Fruit fly (Drosophila melanogaster) whole organism, embryonic: ENCODE results near the gene Naam.

Experiments
- ATbp ChIP-seq: fragments of 200-800 bp; sonication (Bioruptor generic); optimal IDR thresholded peaks from 2 replicates; lab custom pipeline; 2017; ENCODE audit warnings: missing biosample characterization, mild to moderate bottlenecking, missing genetic modification characterization, missing genetic modification reagents
- Atf3 ChIP-seq: fragments of 200-800 bp; sonication (Bioruptor generic); optimal IDR thresholded peaks from 3 replicates; lab custom pipeline; 2016; ENCODE audit warnings: missing biosample characterization, missing genetic modification characterization
- C15 ChIP-seq: fragments of 200-800 bp; sonication (Bioruptor generic); IDR thresholded peaks from 3 replicates; pipeline ENCODE4 v1.3.6; 2022; ENCODE audit warnings: missing biosample characterization, missing genetic modification characterization
- CG11247 ChIP-seq: fragments of 200-800 bp; sonication (Bioruptor generic); IDR thresholded peaks from 2 replicates; pipeline ENCODE4 v1.3.6; 2022; ENCODE audit warnings: missing biosample characterization, missing genetic modification characterization
- CG12219 ChIP-seq: fragments of 200-800 bp; sonication (Bioruptor generic); optimal IDR thresholded peaks from 3 replicates; lab custom pipeline; 2018; ENCODE audit warnings: missing biosample characterization, mild to moderate bottlenecking, missing genetic modification characterization
- CG1233 ChIP-seq: fragments of 200-800 bp; sonication (Bioruptor generic); optimal IDR thresholded peaks from 4 replicates; lab custom pipeline; 2018; ENCODE audit warnings: missing biosample characterization, mild to moderate bottlenecking, missing genetic modification characterization
- CG12391 ChIP-seq: fragments of 200-800 bp; sonication (Bioruptor generic); optimal IDR thresholded peaks from 3 replicates; lab custom pipeline; 2018; ENCODE audit warnings: missing biosample characterization, mild to moderate bottlenecking, missing genetic modification characterization, moderate library complexity
- CG13287 ChIP-seq: fragments of 200-800 bp; sonication (Bioruptor generic); IDR thresholded peaks from 2 replicates; pipeline ENCODE4 v1.3.6; 2022; ENCODE audit warnings: missing biosample characterization, missing genetic modification characterization; ENCODE audit not compliant: partially characterized antibody
- CG14965 ChIP-seq: fragments of 200-800 bp; sonication (Bioruptor generic); optimal IDR thresholded peaks from 2 replicates; lab custom pipeline; 2016; ENCODE audit warnings: missing biosample characterization, missing genetic modification characterization, borderline replicate concordance
- CG1832 ChIP-seq: fragments of 200-800 bp; sonication (Bioruptor generic); optimal IDR thresholded peaks from 2 replicates; lab custom pipeline; 2017; ENCODE audit warnings: missing biosample characterization, mild to moderate bottlenecking, missing genetic modification characterization, inconsistent platforms
- CG3065 ChIP-seq: fragments of 200-800 bp; sonication (Bioruptor generic); optimal IDR thresholded peaks from 2 replicates; lab custom pipeline; 2016; ENCODE audit warnings: missing biosample characterization, missing genetic modification characterization
- CG4328 ChIP-seq: fragments of 200-800 bp; sonication (Bioruptor generic); optimal IDR thresholded peaks from 3 replicates; lab custom pipeline; 2017; ENCODE audit warnings: missing biosample characterization, missing genetic modification reagents, missing genetic modification characterization
- CG4404 ChIP-seq: fragments of 200-800 bp; sonication (Bioruptor generic); IDR thresholded peaks from 2 replicates; pipeline ENCODE4 v1.3.6; 2022; ENCODE audit warnings: missing biosample characterization, missing genetic modification characterization
- CG4707 ChIP-seq: fragments of 200-800 bp; sonication (Bioruptor generic); optimal IDR thresholded peaks from 2 replicates; lab custom pipeline; 2018; ENCODE audit warnings: missing biosample characterization, mild to moderate bottlenecking, missing genetic modification characterization, moderate library complexity
- CG7556 ChIP-seq: fragments of 200-800 bp; sonication (Bioruptor generic); optimal IDR thresholded peaks from 2 replicates; lab custom pipeline; 2017; ENCODE audit warnings: missing biosample characterization, mild to moderate bottlenecking, missing genetic modification characterization
- CG8388 ChIP-seq: fragments of 200-800 bp; sonication (Bioruptor generic); optimal IDR thresholded peaks from 2 replicates; lab custom pipeline; 2019; ENCODE audit warnings: missing biosample characterization, mild to moderate bottlenecking, missing genetic modification characterization, moderate library complexity
- CG8944 ChIP-seq: fragments of 200-800 bp; sonication (Bioruptor generic); optimal IDR thresholded peaks from 3 replicates; lab custom pipeline; 2016; ENCODE audit warnings: missing biosample characterization, missing genetic modification characterization
- Dad ChIP-seq: fragments of 200-800 bp; sonication (Bioruptor generic); optimal IDR thresholded peaks from 3 replicates; lab custom pipeline; 2016; ENCODE audit warnings: missing biosample characterization, missing genetic modification characterization
- Dip2 ChIP-seq: fragments of 200-800 bp; sonication (Bioruptor generic); IDR thresholded peaks from 2 replicates; pipeline ENCODE4 v1.3.6; 2022; ENCODE audit warnings: missing biosample characterization, missing genetic modification characterization
- Doc2 ChIP-seq: fragments of 200-800 bp; sonication (Bioruptor generic); IDR thresholded peaks from 2 replicates; pipeline ENCODE4 v1.3.6; 2022; ENCODE audit warnings: missing biosample characterization, missing genetic modification characterization
- Fer2 ChIP-seq: fragments of 200-800 bp; sonication (Bioruptor generic); optimal IDR thresholded peaks from 2 replicates; lab custom pipeline; 2018; ENCODE audit warnings: missing biosample characterization, mild to moderate bottlenecking, missing genetic modification characterization, moderate library complexity
- HHEX ChIP-seq: fragments of 200-800 bp; sonication (Bioruptor generic); optimal IDR thresholded peaks from 3 replicates; lab custom pipeline; 2017; ENCODE audit warnings: missing biosample characterization, mild to moderate bottlenecking, missing genetic modification characterization, missing genetic modification reagents
- Kr ChIP-seq: fragments of 200-800 bp; sonication (Bioruptor generic); optimal IDR thresholded peaks from 2 replicates; lab custom pipeline; 2017; ENCODE audit warnings: missing biosample characterization, mild to moderate bottlenecking, missing genetic modification characterization
- Rfx ChIP-seq: fragments of 200-800 bp; sonication (Bioruptor generic); IDR thresholded peaks from 2 replicates; pipeline ENCODE4 v1.3.6; 2022; ENCODE audit warnings: missing biosample characterization, missing genetic modification characterization
- Stat92E ChIP-seq, 3 experiments: fragments of >200 bp in 2 of 3; fragments of 200-800 bp in 1 of 3; sonication (Bioruptor generic) in 1 of 3; optimal IDR thresholded peaks; 2 replicates each; lab custom pipeline; 2017 to 2019; ENCODE audit warnings: missing biosample characterization in 3 of 3, missing genetic modification characterization in 3 of 3, mild to moderate bottlenecking in 1 of 3, moderate library complexity in 1 of 3
- al ChIP-seq: fragments of 200-800 bp; sonication (Bioruptor generic); IDR thresholded peaks from 2 replicates; pipeline ENCODE4 v1.3.6; 2022; ENCODE audit warnings: missing biosample characterization, missing genetic modification characterization
- aop ChIP-seq: fragments of 200-800 bp; sonication (Bioruptor generic); IDR thresholded peaks from 2 replicates; pipeline ENCODE4 v1.3.6; 2022; ENCODE audit warnings: missing biosample characterization, missing genetic modification characterization
- bsh ChIP-seq, 2 experiments: fragments of 200-800 bp; sonication (Bioruptor generic); optimal IDR thresholded peaks; 2 replicates each; lab custom pipeline; 2017 to 2018; ENCODE audit warnings: mild to moderate bottlenecking in 2 of 2, missing biosample characterization in 2 of 2, missing genetic modification characterization in 2 of 2, moderate library complexity in 1 of 2
- corto ChIP-seq: fragments of 200-800 bp; sonication (Bioruptor generic); optimal IDR thresholded peaks from 2 replicates; lab custom pipeline; 2016; ENCODE audit warnings: missing biosample characterization, mild to moderate bottlenecking, missing genetic modification characterization, moderate library complexity
- cwo ChIP-seq: fragments of 200-800 bp; sonication (Bioruptor generic); optimal IDR thresholded peaks from 3 replicates; lab custom pipeline; 2017; ENCODE audit warnings: missing biosample characterization, missing genetic modification characterization, mild to moderate bottlenecking, moderate library complexity, missing genetic modification reagents
- dm ChIP-seq: fragments of 200-800 bp; sonication (Bioruptor generic); optimal IDR thresholded peaks from 3 replicates; lab custom pipeline; 2016; ENCODE audit warnings: missing biosample characterization, missing genetic modification characterization
- fru ChIP-seq: fragments of >200 bp; optimal IDR thresholded peaks from 2 replicates; lab custom pipeline; 2017
- klu ChIP-seq: fragments of 200-800 bp; sonication (Bioruptor generic); IDR thresholded peaks from 2 replicates; pipeline ENCODE4 v1.3.6; 2022; ENCODE audit warnings: missing biosample characterization, missing genetic modification characterization
- knrl ChIP-seq: fragments of 200-800 bp; sonication (Bioruptor generic); IDR thresholded peaks from 3 replicates; pipeline ENCODE4 v1.3.6; 2022; ENCODE audit warnings: missing biosample characterization, missing genetic modification characterization; ENCODE audit not compliant: partially characterized antibody
- lilli ChIP-seq: fragments of 200-800 bp; sonication (Bioruptor generic); optimal IDR thresholded peaks from 3 replicates; lab custom pipeline; 2016; ENCODE audit warnings: missing biosample characterization, missing genetic modification characterization
- lola ChIP-seq, 3 experiments: fragments of >200 bp in 2 of 3; fragments of 200-800 bp in 1 of 3; sonication (Bioruptor generic) in 1 of 3; optimal IDR thresholded peaks; 2 replicates each; lab custom pipeline; 2017 to 2019; ENCODE audit warnings: missing biosample characterization in 3 of 3, missing genetic modification characterization in 3 of 3, mild to moderate bottlenecking in 1 of 3, moderate library complexity in 1 of 3
- maf-S ChIP-seq: fragments of 200-800 bp; sonication (Bioruptor generic); optimal IDR thresholded peaks from 2 replicates; lab custom pipeline; 2016; ENCODE audit warnings: missing biosample characterization, missing genetic modification characterization
- mld ChIP-seq: fragments of 200-800 bp; sonication (Bioruptor generic); IDR thresholded peaks from 3 replicates; pipeline ENCODE4 v1.3.6; 2022; ENCODE audit warnings: missing biosample characterization, missing genetic modification characterization; ENCODE audit not compliant: partially characterized antibody
- onecut ChIP-seq: fragments of 200-800 bp; sonication (Bioruptor generic); IDR thresholded peaks from 2 replicates; pipeline ENCODE4 v1.3.6; 2022; ENCODE audit warnings: missing biosample characterization, missing genetic modification characterization
- pita ChIP-seq: fragments of 200-800 bp; sonication (Bioruptor generic); optimal IDR thresholded peaks from 2 replicates; lab custom pipeline; 2017; ENCODE audit warnings: missing biosample characterization, mild to moderate bottlenecking, missing genetic modification characterization
- scrt ChIP-seq: fragments of 200-800 bp; sonication (Bioruptor generic); optimal IDR thresholded peaks from 2 replicates; lab custom pipeline; 2018; ENCODE audit warnings: missing biosample characterization, mild to moderate bottlenecking, missing genetic modification characterization, moderate library complexity
- shn ChIP-seq: fragments of 200-800 bp; sonication (Bioruptor generic); optimal IDR thresholded peaks from 3 replicates; lab custom pipeline; 2016; ENCODE audit warnings: missing biosample characterization, missing genetic modification characterization
- stc ChIP-seq: fragments of 200-800 bp; sonication (Bioruptor generic); IDR thresholded peaks from 2 replicates; pipeline ENCODE4 v1.3.6; 2022; ENCODE audit warnings: missing biosample characterization, missing genetic modification characterization
- sug ChIP-seq: fragments of 200-800 bp; optimal IDR thresholded peaks from 2 replicates; lab custom pipeline; 2019; ENCODE audit warnings: missing biosample characterization, mild to moderate bottlenecking, missing genetic modification characterization, moderate library complexity
- tap ChIP-seq: fragments of 200-800 bp; optimal IDR thresholded peaks from 3 replicates; lab custom pipeline; 2019; ENCODE audit warnings: missing biosample characterization, mild to moderate bottlenecking, missing genetic modification characterization, moderate library complexity
- tll ChIP-seq, 2 experiments: fragments of 200-800 bp in 1 of 2; fragments of >200 bp in 1 of 2; sonication (Bioruptor generic) in 1 of 2; optimal IDR thresholded peaks; 2 replicates each; lab custom pipeline; 2017 to 2019; ENCODE audit warnings: missing biosample characterization in 2 of 2, missing genetic modification characterization in 2 of 2, mild to moderate bottlenecking in 1 of 2, moderate library complexity in 1 of 2
- unpg ChIP-seq: fragments of 200-800 bp; sonication (Bioruptor generic); optimal IDR thresholded peaks from 3 replicates; lab custom pipeline; 2018; ENCODE audit warnings: missing biosample characterization, mild to moderate bottlenecking, missing genetic modification characterization, moderate library complexity
- wdn ChIP-seq: fragments of 200-800 bp; sonication (Bioruptor generic); IDR thresholded peaks from 2 replicates; pipeline ENCODE4 v1.3.6; 2022; ENCODE audit warnings: missing biosample characterization, missing genetic modification characterization
- zen ChIP-seq: fragments of 200-800 bp; sonication (Bioruptor generic); optimal IDR thresholded peaks from 3 replicates; lab custom pipeline; 2018; ENCODE audit warnings: missing biosample characterization, mild to moderate bottlenecking, missing genetic modification characterization, moderate library complexity
- zfh2 ChIP-seq: fragments of 200-800 bp; sonication (Bioruptor generic); optimal IDR thresholded peaks from 2 replicates; lab custom pipeline; 2016; ENCODE audit warnings: missing biosample characterization, missing genetic modification characterization

The Naam gene

DNA sequence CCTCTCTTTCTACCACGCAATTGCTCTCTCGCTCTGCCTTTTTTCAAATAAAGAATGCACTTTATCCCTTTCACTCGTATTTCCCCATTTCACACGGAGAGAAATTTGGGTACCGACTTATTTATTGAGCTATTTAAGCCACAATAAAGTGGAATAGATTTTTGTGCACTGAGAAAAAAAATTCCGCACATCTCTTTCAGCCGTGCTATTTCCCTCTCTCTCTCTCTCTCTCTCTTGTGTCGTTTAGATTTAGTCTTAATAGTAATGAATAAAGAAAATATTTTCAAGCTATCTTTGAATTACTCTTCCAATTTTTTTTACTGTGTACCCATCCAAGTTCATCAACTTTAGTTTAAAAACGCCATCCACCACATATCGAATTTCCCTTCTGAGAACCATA, 47.6 kb upstream of the Naam start (continued):
- no peak for TF ChIP-seq sug (tag; lab: Kevin White, UChicago)
- TF ChIP-seq Fer2, result no peak
- peak; percentile 44 for TF ChIP-seq tap
- TF ChIP-seq lola (GFP tag; optimal IDR thresholded peaks at IDR 0.05; lab: Kevin White, UChicago), result no peak
- TF ChIP-seq CG14965, result no peak
- TF ChIP-seq CG4328 (GFP tag; lab: Kevin White, UChicago), result no peak
- no peak for TF ChIP-seq Doc2
- TF ChIP-seq HHEX (GFP tag; lab: Kevin White, UChicago), result peak; percentile 65
- 0 out of 2 replicates have a peak, but pooled peaks have one; percentile 39 for TF ChIP-seq stc
- peak; percentile 20; the same call in 1 of the 2 replicates for TF ChIP-seq onecut (GFP tag; lab: Robert Waterston, UW)
- no peak for TF ChIP-seq fru (lab: Kevin White, UChicago)
- no peak for TF ChIP-seq aop (GFP tag; lab: Robert Waterston, UW)
- TF ChIP-seq ATbp (GFP tag; lab: Kevin White, UChicago), result peak; percentile 50
- TF ChIP-seq Atf3 (GFP tag; lab: Kevin White, UChicago), result peak; percentile 44
- no peak for TF ChIP-seq CG11247 (GFP tag; lab: Robert Waterston, UW)
- TF ChIP-seq tll (GFP tag; optimal IDR thresholded peaks at IDR 0.05; lab: Kevin White, UChicago), result peak in 1 of 2 experiments; percentile 8
- peak; percentile 10 for TF ChIP-seq shn
- peak; percentile 9 for TF ChIP-seq CG12219 (GFP tag; lab: Kevin White, UChicago)
- TF ChIP-seq CG13287 (GFP tag; lab: Robert Waterston, UW), result no peak
- TF ChIP-seq CG3065 (GFP tag; lab: Kevin White, UChicago), result no peak
- peak; percentile 34 for TF ChIP-seq zfh2 (GFP tag; lab: Kevin White, UChicago)
- no peak for TF ChIP-seq mld
- TF ChIP-seq maf-S (GFP tag; lab: Kevin White, UChicago), result peak; percentile 62
- TF ChIP-seq C15 (GFP tag; lab: Robert Waterston, UW), result 0 out of 3 replicates have a peak, but pooled peaks have one; percentile 51
- no peak for TF ChIP-seq klu (GFP tag; lab: Robert Waterston, UW)
- peak; percentile 60 for TF ChIP-seq lilli (GFP tag; lab: Kevin White, UChicago)
- peak; percentile 79 for TF ChIP-seq Rfx (GFP tag; lab: Robert Waterston, UW)
- TF ChIP-seq corto (GFP tag; lab: Kevin White, UChicago), result no peak
- TF ChIP-seq dm, result no peak
- peak; percentile 17 for TF ChIP-seq Dad
- TF ChIP-seq bsh (GFP tag; optimal IDR thresholded peaks at IDR 0.05; lab: Kevin White, UChicago), result peak in 1 of 2 experiments; percentile 68
- TF ChIP-seq Stat92E (GFP tag; optimal IDR thresholded peaks at IDR 0.05; lab: Kevin White, UChicago), result no peak
- TF ChIP-seq wdn (GFP tag; lab: Robert Waterston, UW), result peak; percentile 65; the same call in 1 of the 2 replicates
- no peak for TF ChIP-seq CG1832 (GFP tag; lab: Kevin White, UChicago)
- no peak for TF ChIP-seq zen (tag; lab: Kevin White, UChicago)
- TF ChIP-seq cwo (GFP tag; lab: Kevin White, UChicago), result peak; percentile 10
- TF ChIP-seq CG12391 (tag; lab: Kevin White, UChicago), result peak; percentile 50
- peak; percentile 68 for TF ChIP-seq unpg (GFP tag; lab: Kevin White, UChicago)
- TF ChIP-seq CG7556 (GFP tag; lab: Kevin White, UChicago), result peak; percentile 21
- TF ChIP-seq scrt (GFP tag; lab: Kevin White, UChicago), result peak; percentile 16
- TF ChIP-seq Kr (GFP tag; lab: Kevin White, UChicago), result no peak
- TF ChIP-seq CG4707, result no peak
- TF ChIP-seq al (GFP tag; lab: Robert Waterston, UW), result peak; percentile 61
- TF ChIP-seq CG1233 (GFP tag; lab: Kevin White, UChicago), result peak; percentile 43
- no peak for TF ChIP-seq CG4404 (GFP tag; lab: Robert Waterston, UW)
- TF ChIP-seq knrl (GFP tag; lab: Robert Waterston, UW), result no peak
- no peak for TF ChIP-seq pita (GFP tag; lab: Kevin White, UChicago)
- no peak for TF ChIP-seq Dip2 (GFP tag; lab: Robert Waterston, UW)
- peak; percentile 56 for TF ChIP-seq CG8944 (GFP tag; lab: Kevin White, UChicago)
- peak; percentile 56 for TF ChIP-seq CG8388 (GFP tag; lab: Kevin White, UChicago)
